Worm (Caenorhabditis elegans) whole organism, dauer: ENCODE results near the gene col-164.

Experiments used
- unc-62 ChIP-seq: sonication (generic microtip); optimal IDR thresholded peaks from 2 replicates; lab custom pipeline; 2017; ENCODE audit warnings: missing biosample characterization, missing genetic modification reagents, missing genetic modification characterization

col-164 gene

DNA sequence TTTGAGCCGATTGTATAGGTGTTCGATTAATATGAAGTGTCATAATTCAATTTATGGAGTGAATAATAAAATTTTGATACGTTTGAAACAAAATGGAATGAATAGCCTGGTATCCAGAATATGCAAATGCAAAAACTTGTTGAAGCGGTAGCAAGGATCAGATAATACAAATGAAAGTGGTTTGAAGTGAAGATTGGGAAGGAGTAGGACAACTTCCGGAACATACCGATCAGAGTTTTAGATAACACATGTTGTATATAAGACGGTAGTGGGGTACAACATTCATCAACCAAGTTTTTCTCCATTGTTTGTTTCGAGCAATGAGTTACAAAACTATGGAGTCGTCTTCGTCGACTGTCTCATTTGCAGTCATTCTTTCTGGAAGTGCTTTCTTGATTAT lies at the start of gene col-164:
Gene col-164 (plus strand): TSS at position 301 of the 400 bp plus-strand sequence.
- TF ChIP-seq unc-62 (GFP tag; lab: Kevin White, UChicago) = no peak

DNA sequence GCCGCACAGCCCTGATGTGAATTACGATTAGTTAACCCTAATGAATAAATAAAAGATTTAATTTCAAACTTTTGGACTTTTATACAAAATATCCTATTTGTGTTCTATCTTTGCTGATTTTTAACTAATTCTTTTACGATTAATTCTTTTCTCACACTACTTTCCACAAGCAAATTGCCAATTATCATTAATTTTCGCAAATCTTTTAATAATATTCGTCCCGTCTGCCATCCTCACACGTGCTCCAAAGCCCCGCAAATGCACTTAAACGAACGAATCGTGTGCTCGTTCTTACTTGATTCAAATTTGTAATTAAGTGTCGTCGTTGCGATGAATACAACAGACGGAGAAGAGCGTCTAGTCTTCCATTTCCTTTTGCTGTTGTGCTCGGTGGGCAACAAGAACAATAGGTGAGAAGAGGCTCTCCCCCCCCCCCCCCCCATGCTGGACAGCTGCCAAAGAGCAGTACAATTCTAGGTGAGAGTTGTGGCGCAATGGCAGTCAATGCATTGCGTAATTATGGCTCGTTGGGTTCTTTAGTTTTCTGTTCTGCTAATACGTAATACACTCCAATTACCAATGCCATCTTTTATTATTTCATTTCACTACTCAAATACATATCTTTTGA lies 48.6 kb upstream of the col-164 start:
- TF ChIP-seq unc-62 (GFP tag; lab: Kevin White, UChicago) = no peak

DNA sequence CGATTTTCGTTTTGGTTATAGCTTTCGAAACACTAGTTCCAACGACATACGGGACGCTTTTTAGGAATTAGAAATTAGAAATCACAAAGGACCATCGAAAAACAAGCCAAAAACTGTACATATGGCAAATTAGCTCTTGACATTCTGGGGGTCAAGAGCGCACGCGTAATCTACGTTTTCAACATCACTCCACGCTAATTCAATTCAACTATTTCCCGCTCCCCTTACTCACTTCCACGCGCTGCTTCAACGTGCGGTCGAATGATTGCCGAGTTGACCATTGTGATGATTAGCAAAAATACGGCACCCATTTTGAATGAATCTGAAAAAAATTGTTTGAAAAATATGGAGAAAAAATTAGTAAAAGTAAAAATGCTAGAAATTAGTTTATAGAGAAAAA lies 47.7 kb upstream of the col-164 start:
- TF ChIP-seq unc-62 (GFP tag; lab: Kevin White, UChicago) = no peak

DNA sequence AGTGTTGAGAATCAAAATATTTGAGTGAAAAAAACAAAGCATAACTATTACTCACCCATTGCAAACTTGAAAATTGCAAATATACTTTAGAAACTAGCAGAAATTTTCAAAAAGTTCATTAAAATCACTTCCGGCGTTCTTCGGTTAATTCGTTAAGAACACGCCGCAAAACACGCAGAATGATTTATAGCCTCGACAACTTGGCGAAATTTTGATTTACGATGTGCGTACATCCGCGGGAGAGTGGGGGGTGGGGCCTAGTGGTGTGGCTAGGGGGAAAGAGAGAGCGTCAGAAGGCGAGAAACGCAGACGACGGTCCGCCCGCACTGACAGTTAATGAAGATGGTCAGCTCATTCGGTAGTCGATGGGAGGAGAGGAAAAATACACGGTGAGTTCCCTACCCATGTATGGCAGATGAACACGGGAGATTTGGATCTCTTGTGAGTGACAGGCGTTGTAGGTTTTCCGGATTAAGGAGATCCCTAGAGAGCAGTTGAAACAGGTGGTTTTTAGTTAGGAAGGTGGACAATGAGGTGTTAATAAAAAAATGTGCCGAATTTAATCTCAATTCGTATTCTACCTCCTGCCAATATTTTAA lies 47.0 kb upstream of the col-164 start, which contains the start of gene igcm-4:
Gene igcm-4 (minus strand): TSS at position 237 of the 599 bp plus-strand sequence.
- no peak for TF ChIP-seq unc-62 (GFP tag; lab: Kevin White, UChicago)

DNA sequence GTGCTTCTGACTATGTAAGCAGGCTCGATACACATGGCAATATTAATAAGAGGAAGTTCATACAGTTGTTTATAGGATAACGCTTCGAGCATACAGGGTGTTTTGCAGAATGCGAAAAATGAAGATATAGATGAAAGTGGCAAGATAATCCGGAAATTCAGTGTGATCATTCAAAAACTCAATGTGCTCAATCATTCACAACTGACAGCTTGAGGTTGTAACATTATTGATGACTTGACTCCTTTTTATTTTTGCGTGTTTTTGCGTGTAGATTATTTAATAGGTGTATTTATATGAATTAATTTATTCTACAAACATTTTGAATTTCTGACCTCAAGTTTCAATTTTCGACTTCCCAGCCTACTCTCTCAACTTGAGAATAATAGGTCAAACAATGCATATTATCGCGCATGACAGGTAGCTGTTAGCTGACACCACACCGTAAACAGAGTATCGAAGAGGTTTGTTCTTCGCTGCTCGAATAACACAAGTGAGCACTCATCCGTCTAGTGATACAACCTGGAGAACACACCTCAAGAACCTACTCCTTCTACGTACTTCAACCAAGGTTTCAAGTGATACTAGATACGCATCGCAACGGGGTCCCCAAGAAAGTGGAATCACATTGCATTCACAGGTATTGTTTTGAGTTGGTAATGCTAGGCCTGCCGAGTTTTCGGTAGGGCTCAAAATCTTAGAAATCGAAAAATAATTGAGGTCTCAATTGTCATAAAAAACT lies 45.9 kb upstream of the col-164 start:
- TF ChIP-seq unc-62 (GFP tag; lab: Kevin White, UChicago) = no peak

DNA sequence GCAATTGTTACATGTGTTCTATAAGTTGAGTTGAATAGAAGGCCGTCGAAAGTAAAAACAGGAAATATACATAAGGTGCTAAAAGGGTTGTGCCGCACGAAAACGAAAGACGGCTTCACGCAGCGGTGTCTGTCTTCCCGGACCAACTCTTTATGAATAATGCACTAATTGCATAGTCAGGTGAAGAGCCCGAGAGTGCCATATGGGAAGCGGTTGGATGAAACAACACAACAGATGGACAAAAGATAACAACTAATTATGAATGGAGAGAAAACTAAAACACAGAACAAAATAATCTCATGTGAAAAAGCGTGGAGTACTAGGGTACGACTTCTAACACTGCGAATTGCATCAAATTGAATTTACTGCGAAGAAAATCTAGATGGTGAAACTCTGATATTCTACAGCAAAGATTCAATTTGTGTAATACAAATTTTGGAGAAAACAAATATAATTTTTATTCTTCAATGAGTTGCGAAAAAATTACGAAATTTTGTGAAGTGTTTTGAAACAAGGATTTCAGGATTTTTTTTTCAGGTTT lies 44.3 kb upstream of the col-164 start:
- TF ChIP-seq unc-62 (GFP tag; lab: Kevin White, UChicago) = no peak

DNA sequence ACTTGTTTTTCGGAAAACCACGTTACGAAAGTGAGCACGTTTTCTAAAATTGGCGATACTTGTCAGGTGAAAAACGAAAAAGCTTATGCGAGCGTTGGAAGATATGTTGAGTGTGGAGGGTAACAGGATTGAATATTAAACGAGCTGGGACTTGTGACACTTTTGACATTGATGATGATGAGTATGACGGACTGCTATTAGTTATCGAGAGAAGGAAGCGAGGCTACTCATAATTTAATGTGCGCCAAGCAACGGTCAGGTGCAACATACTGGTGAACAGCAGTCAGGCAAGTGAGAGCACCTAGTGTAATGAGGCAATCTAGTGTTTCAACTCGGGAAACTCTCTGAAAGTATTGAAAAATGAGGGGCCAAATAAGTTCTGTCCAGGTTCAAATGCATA lies 43.1 kb upstream of the col-164 start:
- TF ChIP-seq unc-62 (GFP tag; lab: Kevin White, UChicago) = no peak

DNA sequence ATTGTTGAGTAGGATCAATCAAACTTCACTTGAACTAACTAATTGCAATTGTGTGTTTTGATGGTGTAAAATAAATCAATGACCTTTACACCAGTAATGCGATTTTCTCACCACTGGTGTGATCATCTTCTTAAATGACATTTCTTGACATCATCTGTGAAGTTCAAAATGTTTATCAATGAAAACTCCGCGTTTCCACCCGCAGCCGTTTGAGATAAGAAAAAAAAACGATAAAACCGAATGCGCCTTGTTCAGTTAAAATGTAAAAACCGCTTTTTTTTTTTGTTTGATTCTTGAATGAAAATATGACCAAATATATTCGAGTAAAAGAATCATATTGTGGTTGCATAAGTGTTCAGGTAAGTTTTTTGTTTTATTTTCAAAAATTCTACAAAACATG lies 41.7 kb upstream of the col-164 start, which contains the start of gene Y102A11A.1:
Gene Y102A11A.1 (plus strand): TSS at position 223 of the 400 bp plus-strand sequence.
- no peak for TF ChIP-seq unc-62 (GFP tag; lab: Kevin White, UChicago)

DNA sequence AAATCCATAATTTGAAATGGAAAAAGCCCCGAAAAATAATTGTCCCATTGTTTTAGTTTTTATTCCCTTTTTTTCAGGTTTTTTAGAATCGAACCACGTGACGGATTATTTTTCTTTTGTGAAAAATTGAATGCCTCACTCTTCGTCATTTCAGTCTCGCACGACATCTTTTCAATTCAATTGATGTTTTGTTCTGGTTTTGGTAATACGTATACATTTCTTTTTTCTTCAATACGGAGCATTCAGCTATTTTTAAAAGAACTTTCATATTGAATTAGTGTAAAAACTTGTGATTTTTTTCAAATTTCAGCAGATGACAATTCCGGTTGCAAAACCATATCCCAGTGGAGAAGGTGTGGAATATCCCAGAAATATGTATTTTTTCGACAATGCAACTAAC lies 28.5 kb upstream of the col-164 start, which contains the start of gene F49H12.7:
Gene F49H12.7 (plus strand): TSS at position 301 of the 400 bp plus-strand sequence.
- no peak for TF ChIP-seq unc-62 (GFP tag; lab: Kevin White, UChicago)

DNA sequence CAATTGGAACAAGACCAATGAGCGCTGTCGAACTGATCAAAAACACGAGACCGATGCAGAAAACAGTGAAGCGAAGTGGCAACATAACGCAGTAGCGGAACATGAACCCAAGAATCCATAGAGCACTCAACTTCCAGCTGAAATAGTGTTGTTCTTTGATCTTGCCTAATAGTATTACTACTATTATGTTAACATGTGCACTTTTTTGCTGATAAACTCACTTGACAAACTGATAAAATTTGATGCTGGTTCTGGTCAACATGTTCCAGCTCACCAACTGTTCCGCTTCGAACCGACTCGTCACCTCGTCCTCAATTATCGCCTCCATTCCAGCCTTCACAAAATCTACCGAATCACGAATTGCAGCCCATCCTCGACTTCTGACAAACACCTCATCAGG lies 25.0 kb upstream of the col-164 start:
- TF ChIP-seq unc-62 (GFP tag; lab: Kevin White, UChicago) = no peak

DNA sequence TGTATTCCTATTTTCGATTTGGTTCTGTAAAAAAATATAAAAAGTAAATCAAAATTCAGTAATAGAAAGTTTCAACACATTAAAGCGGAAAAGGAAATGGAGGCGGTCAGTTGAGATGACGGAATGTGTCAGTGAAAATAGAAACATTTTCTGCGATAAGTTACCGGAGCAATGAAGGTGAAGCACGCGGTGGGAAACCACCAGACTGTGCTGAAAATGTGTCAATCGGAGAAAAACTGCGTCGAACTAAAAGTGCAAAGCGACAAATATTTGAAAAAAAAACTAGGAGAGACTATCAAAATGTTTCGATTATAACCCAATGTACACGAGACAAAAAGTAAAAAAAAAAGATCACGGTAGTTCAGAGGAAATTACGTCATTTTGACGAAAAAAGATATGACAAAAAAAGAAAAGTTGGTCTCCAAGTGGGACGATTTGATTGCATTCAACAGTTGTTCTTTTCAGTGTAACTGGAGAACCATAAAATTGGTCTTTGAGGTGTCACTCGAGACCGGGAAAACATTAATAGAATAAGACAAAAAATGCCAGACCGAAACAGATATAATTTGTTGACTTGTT lies 22.8 kb upstream of the col-164 start, which contains the start of gene acl-4:
Gene acl-4 (minus strand): TSS at position 27 of the 579 bp plus-strand sequence.
- TF ChIP-seq unc-62 (GFP tag; lab: Kevin White, UChicago) = no peak

DNA sequence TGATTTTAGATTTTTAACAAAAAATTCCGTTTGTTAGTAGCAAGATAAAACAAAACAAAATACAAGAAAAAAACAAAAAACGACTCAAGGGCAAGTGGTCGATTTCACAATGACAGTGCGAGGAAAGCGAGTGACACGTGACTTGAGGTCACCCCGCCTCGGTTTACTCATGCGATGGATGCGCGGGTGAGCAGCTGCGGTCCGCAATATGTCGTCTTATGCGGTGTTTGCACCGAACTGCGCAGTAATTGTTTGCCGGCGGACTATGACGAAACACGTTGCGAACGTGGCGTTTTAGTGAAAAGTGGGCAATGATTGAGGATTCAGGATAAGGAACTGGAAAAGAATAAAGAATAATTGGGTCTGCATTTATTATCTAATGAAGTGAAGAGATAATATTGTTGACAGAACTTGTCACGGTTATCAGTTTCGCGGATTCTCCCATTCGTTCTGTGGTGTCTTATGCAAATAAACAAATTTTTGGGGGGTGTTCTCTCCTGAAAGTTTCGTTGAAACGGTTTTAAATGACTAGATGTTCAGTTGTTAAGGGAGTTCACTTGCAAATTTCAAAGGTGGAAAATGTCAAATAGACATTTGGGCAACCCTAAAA lies 21.8 kb upstream of the col-164 start:
- no peak for TF ChIP-seq unc-62 (GFP tag; lab: Kevin White, UChicago)

DNA sequence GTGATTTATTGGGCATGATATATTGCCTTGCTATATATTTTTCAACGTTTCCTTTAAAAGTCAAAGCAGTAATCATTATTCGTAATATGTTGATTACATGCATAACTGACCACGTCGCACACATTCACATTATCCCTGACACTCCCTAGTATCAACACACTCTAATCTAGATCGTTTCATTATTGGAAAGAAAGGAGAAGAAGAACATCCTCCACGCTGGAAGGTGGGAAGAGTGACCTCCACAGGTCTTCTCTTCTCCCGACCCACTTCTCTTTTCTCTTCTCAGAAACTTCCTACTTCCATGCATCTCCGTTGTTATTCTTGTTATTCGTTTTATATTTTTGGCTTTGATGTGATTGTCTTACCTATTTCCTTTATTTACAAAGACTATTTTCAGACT lies 19.2 kb upstream of the col-164 start, which contains the start of gene txdc-12.2:
Gene txdc-12.2 (plus strand): TSS at position 396 of the 400 bp plus-strand sequence.
- TF ChIP-seq unc-62 (GFP tag; lab: Kevin White, UChicago) = no peak

DNA sequence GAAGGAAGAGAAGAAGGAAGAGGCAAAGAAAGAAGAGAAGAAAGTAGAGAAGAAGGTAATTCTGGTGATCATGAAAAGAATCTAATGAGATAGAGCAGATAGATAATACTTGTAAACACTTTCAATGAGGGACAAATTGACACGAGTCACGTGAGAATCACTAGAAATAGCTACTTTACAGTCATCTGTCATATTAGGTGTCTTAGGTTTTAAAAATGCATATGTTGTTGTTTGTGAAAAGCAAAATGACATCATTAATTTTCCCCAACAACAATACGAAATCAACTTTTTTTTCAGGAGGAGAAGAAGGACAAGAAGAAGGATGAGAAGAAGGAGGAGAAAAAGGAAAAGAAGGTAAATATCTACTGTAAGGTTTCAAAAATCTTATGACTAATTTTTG lies 18.1 kb upstream of the col-164 start:
- TF ChIP-seq unc-62 (GFP tag; lab: Kevin White, UChicago) = no peak

DNA sequence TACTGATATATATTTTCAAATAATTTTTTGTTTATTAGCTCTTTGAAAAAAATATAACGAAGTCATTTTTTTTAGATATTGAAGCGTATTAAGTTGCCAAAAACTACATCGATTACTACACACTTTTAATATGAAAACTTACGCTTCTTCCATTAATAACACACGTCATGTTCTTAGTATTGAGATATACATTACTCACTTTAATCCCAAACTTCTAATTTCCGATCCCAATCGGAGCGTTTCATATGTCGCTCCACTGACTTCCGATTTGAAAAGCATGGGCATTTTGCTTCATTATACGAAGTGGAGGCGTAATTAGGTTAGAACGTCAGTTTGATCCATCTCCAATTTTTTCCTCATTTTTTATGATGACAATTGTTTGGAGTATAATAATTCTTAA lies 14.4 kb upstream of the col-164 start:
- TF ChIP-seq unc-62 (GFP tag; lab: Kevin White, UChicago) = no peak
